Fruit fly (Drosophila melanogaster): ENCODE measurements around the gene pHCl-1.
A peak's percentile ranks its signal among the peaks of the same experiment; 100 is the strongest.

Gene pHCl-1

DNA sequence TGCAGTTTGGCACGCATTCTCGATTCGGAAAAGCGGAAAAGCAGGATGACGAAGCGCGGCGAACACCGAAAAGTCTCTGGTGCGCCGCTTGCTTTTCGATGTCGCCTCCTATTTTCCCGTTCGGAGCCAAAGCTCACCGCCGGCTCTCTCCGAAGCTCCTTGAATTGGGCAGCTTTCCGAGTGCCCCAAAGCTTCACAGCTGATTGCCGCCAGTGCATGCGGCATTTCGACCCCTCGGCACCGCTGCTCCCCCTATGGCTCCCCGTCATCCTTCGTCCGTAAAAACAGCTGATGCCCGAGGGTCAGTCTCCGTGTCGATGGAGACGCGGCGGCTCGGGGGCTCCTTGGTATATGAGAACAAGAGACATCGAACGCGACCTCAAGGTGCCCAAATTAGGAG lies at the start of gene pHCl-1:
pHCl-1 (minus strand) TSS at position 78 of the 400 bp plus-strand sequence.
- no peak for TF ChIP-seq EcR (GFP tag; optimal IDR thresholded peaks at IDR 0.05)
- no peak for TF ChIP-seq Dll (optimal IDR thresholded peaks at IDR 0.05)
- TF ChIP-seq psq (optimal IDR thresholded peaks at IDR 0.05) = no peak
- no peak for TF ChIP-seq usp (GFP tag; optimal IDR thresholded peaks at IDR 0.05)
- no peak for TF ChIP-seq pan (optimal IDR thresholded peaks at IDR 0.05)
- TF ChIP-seq CG8478 (optimal IDR thresholded peaks at IDR 0.05) = no peak

dm6 chr3L:15940823-15941222 lies 42.0 kb upstream of the pHCl-1 start:
- TF ChIP-seq EcR (GFP tag; optimal IDR thresholded peaks at IDR 0.05) (no peak), CG8478 (optimal IDR thresholded peaks at IDR 0.05) (no peak), pan (optimal IDR thresholded peaks at IDR 0.05) (no peak), psq (optimal IDR thresholded peaks at IDR 0.05) (no peak), usp (GFP tag; optimal IDR thresholded peaks at IDR 0.05) (no peak), Dll (optimal IDR thresholded peaks at IDR 0.05) (no peak)

DNA sequence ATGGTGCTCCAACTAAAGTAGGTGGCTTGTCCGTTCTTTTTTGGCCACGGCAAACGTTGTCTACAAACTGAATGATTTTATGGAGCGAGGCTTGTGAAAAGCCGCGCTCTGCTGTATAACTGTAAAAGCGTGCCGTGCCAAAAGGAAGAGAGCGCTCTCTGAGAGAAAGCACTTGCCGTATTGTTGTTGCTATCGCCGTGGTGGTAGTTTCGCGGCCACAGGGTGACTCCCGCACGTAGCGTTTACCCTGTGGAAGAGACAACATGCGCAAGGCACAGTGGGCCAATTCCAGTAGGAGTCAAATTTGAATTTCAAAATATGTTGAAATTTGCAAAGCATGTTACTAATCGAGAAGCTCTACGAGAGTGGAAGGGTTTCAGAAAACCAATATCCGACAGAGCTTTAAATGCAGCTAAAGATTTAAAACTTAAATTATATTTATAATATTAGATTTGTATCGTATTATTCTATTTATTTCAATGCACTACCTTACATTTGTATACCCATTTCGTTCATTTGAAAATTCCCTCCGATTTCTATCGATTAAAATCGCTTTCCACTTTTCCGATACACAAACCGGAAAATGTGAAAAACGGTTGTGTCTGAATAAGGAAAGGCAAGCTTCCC lies 26.1 kb upstream of the pHCl-1 start, which contains the start of gene sff:
sff (minus strand) TSS at position 51 of the 627 bp plus-strand sequence.
- TF ChIP-seq CG8478 (optimal IDR thresholded peaks at IDR 0.05) (no peak), EcR (GFP tag; optimal IDR thresholded peaks at IDR 0.05) (peak in 1 of 2 experiments; percentile 1)

DNA sequence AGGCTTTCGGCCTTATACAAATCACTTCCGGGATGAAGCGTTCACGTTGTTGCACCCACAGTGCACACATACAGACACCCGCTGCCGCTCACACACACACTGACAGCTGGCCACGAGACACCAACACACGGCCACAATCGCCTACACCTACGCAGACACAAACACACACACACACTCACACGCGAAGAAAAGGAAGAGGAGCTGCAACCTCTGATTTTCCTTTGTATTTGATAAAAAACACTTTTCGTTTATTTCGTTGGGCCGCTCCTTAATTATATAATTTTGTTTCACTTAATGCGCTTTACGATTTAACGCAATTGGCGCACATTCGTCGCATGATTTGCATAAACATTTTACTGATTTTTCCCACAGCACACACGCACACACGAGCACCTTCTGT lies 25.5 kb upstream of the pHCl-1 start:
- TF ChIP-seq usp (GFP tag; optimal IDR thresholded peaks at IDR 0.05) = no peak
- no peak for TF ChIP-seq CG8478 (optimal IDR thresholded peaks at IDR 0.05)
- no peak for TF ChIP-seq pan (optimal IDR thresholded peaks at IDR 0.05)
- no peak for TF ChIP-seq psq (optimal IDR thresholded peaks at IDR 0.05)
- TF ChIP-seq Dll (optimal IDR thresholded peaks at IDR 0.05) = no peak
- no peak for TF ChIP-seq EcR (GFP tag; optimal IDR thresholded peaks at IDR 0.05)

DNA sequence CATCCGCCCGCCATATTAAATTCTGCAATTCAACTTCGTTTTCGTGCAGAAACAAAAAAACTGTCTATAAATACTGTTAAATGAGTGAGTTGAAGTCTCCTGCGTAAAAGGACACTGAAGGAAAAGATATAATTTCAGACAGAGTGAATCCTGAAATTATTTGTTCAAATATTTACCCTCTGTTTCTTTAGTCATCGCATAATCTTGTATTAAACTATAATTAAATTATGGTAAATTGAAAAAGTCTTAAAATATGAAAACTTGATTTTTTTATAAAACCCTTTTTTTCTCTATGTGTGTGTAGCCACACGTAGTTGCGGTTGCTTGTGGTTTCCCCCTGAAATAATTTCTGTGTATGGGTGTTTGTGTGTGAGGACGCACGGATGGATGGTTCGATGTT lies 24.5 kb upstream of the pHCl-1 start:
- TF ChIP-seq Dll (optimal IDR thresholded peaks at IDR 0.05) = no peak
- no peak for TF ChIP-seq usp (GFP tag; optimal IDR thresholded peaks at IDR 0.05)

- TF ChIP-seq Dll (optimal IDR thresholded peaks at IDR 0.05) (peak; percentile 28), pan (optimal IDR thresholded peaks at IDR 0.05) (no peak)
These were observed 22.3 kb upstream of the pHCl-1 start for dm6 chr3L:15921043-15921621.

- TF ChIP-seq psq (optimal IDR thresholded peaks at IDR 0.05) (no peak), usp (GFP tag; optimal IDR thresholded peaks at IDR 0.05) (no peak), EcR (GFP tag; optimal IDR thresholded peaks at IDR 0.05) (no peak)
These were observed 7.4 kb upstream of the pHCl-1 start for dm6 chr3L:15906262-15906661.

dm6 chr3L:15893490-15893889 lies 5.3 kb downstream of the pHCl-1 start:
- TF ChIP-seq usp (GFP tag; optimal IDR thresholded peaks at IDR 0.05) = no peak
- no peak for TF ChIP-seq Dll (optimal IDR thresholded peaks at IDR 0.05)
- TF ChIP-seq pan (optimal IDR thresholded peaks at IDR 0.05) = no peak
- no peak for TF ChIP-seq EcR (GFP tag; optimal IDR thresholded peaks at IDR 0.05)
- no peak for TF ChIP-seq CG8478 (optimal IDR thresholded peaks at IDR 0.05)
- no peak for TF ChIP-seq psq (optimal IDR thresholded peaks at IDR 0.05)

DNA sequence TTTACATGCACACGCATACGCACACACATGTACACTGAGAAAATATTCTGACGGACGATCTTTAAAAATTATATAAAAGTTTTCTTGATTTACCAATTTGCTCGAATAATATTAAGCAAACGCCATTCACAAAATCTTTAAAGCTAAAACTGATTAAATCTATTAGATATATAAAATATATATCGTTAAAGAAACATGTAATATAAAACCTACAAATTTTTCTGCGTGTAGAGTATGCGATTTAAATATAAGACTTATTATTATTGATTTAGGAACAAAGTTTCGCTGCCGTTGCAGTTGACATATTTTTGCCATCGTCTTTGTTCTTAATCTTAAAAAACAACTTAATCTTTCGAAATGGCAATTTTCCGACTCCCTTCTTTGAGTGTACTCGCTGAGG lies 21.3 kb downstream of the pHCl-1 start:
- TF ChIP-seq usp (GFP tag; optimal IDR thresholded peaks at IDR 0.05) (no peak), psq (optimal IDR thresholded peaks at IDR 0.05) (no peak), Dll (optimal IDR thresholded peaks at IDR 0.05) (no peak), EcR (GFP tag; optimal IDR thresholded peaks at IDR 0.05) (no peak), pan (optimal IDR thresholded peaks at IDR 0.05) (no peak), CG8478 (optimal IDR thresholded peaks at IDR 0.05) (no peak)

DNA sequence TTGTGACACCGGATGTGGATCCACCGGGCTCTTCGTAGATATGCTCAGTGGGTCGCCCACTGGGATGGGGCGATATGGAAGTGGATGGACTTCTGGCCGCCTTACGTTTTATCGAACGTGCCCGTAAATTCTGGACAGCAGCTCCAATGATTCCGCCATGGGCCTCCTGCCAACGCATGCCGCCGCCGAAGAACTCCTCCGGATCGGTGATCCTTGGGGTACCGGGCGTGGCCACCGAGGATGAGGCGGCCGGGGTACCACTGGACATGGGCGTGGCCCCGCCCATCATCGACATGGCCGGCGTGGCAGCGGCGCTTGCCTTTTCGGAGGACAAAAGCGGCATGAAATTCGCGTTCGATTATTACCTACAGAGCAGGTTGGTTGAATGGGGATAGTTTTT lies 42.8 kb downstream of the pHCl-1 start:
- TF ChIP-seq psq (optimal IDR thresholded peaks at IDR 0.05) = no peak
- no peak for TF ChIP-seq usp (GFP tag; optimal IDR thresholded peaks at IDR 0.05)
- TF ChIP-seq Dll (optimal IDR thresholded peaks at IDR 0.05) = no peak
- TF ChIP-seq EcR (GFP tag; optimal IDR thresholded peaks at IDR 0.05) = no peak
- no peak for TF ChIP-seq CG8478 (optimal IDR thresholded peaks at IDR 0.05)
- no peak for TF ChIP-seq pan (optimal IDR thresholded peaks at IDR 0.05)

- TF ChIP-seq psq (optimal IDR thresholded peaks at IDR 0.05) (no peak), pan (optimal IDR thresholded peaks at IDR 0.05) (no peak), Dll (optimal IDR thresholded peaks at IDR 0.05) (no peak), CG8478 (optimal IDR thresholded peaks at IDR 0.05) (no peak), usp (GFP tag; optimal IDR thresholded peaks at IDR 0.05) (no peak), EcR (GFP tag; optimal IDR thresholded peaks at IDR 0.05) (no peak)
These were observed 51.2 kb downstream of the pHCl-1 start for dm6 chr3L:15847655-15848054.

DNA sequence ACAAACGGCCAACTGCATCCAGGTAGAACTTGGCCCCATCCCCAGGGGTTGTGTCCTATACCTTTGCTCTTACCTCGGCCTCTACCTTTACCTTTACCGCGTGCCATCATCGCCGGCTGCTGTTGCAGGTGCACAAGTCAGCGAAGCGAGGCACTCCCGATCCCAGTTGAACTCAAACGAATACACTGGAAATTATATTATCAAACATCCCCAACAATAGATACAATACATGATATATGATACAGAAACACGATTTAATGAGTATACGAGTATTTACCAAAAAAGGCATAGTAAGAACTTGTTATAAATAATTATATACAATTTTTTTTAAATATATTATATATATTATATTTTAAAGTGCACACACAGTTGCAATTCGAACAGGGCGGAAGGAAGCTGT lies 51.6 kb downstream of the pHCl-1 start:
- TF ChIP-seq EcR (GFP tag; optimal IDR thresholded peaks at IDR 0.05) (no peak), CG8478 (optimal IDR thresholded peaks at IDR 0.05) (no peak), pan (optimal IDR thresholded peaks at IDR 0.05) (no peak), psq (optimal IDR thresholded peaks at IDR 0.05) (no peak), usp (GFP tag; optimal IDR thresholded peaks at IDR 0.05) (no peak), Dll (optimal IDR thresholded peaks at IDR 0.05) (no peak)

DNA sequence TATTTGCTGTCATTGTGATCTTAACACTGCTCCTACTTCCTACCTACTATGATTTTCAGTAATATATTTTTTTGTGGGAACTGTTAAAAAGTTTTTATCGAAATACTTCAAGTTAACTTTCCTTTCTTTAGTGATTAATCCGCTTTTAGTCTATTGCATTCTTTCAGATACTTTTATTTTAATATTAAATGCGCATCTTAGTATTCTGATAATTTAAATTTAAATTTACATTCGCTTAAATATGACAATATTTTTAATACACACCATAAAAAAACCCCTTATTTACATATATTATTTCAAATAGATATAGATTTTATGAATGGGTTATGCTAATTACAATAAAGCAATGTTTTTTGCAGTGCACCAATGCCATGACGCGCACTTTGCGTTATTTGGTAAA lies 54.3 kb downstream of the pHCl-1 start:
- TF ChIP-seq usp (GFP tag; optimal IDR thresholded peaks at IDR 0.05) (no peak), EcR (GFP tag; optimal IDR thresholded peaks at IDR 0.05) (no peak), Dll (optimal IDR thresholded peaks at IDR 0.05) (no peak)

All from whole organism.